Worm (Caenorhabditis elegans) whole organism, L1 larva: ENCODE results near the gene K03H1.11.

Experiments used
- egl-27 ChIP-seq, 2 experiments: fragments of 150-350 bp in 1 of 2; sonication (generic microtip); optimal IDR thresholded peaks; 3 replicates each; lab custom pipeline; 2017 to 2018; ENCODE audit warnings: missing biosample characterization in 2 of 2, missing genetic modification characterization in 2 of 2, missing genetic modification reagents in 2 of 2
- irx-1 ChIP-seq: sonication (generic microtip); optimal IDR thresholded peaks from 2 replicates; lab custom pipeline; 2016; ENCODE audit warnings: missing genetic modification characterization, missing compliant biosample characterization
- lin-13 ChIP-seq: fragments of 150-350 bp; optimal IDR thresholded peaks from 2 replicates; lab custom pipeline; 2014; ENCODE audit warnings: missing biosample characterization, missing genetic modification reagents, missing genetic modification characterization
- snpc-4 ChIP-seq: fragments of 150-350 bp; optimal IDR thresholded peaks from 2 replicates; lab custom pipeline; 2014; ENCODE audit warnings: missing biosample characterization, missing genetic modification characterization
- swsn-7 ChIP-seq: sonication (generic microtip); optimal IDR thresholded peaks from 2 replicates; lab custom pipeline; 2016; ENCODE audit warnings: missing genetic modification characterization, missing compliant biosample characterization
- unc-130 ChIP-seq: fragments of 150-350 bp; optimal IDR thresholded peaks from 2 replicates; lab custom pipeline; 2017; ENCODE audit warnings: missing biosample characterization, missing genetic modification characterization, inconsistent platforms

ce11 chrIII:9951864-9952263, at the start of gene K03H1.11:
- TF ChIP-seq lin-13 (GFP tag; lab: Kevin White, UChicago) (no peak), swsn-7 (tag; lab: Kevin White, UChicago) (no peak), unc-130 (no peak), irx-1 (tag; lab: Kevin White, UChicago) (no peak), egl-27 (tag; optimal IDR thresholded peaks at IDR 0.05; lab: Kevin White, UChicago) (no peak), snpc-4 (tag; lab: Kevin White, UChicago) (no peak)
